Worm (Caenorhabditis elegans) whole organism, L2 larva: ENCODE results near the gene T05H10.4.

Experiments used
- C34F6.9 ChIP-seq: fragments of 150-350 bp; optimal IDR thresholded peaks from 2 replicates; lab custom pipeline; 2014; ENCODE audit warnings: missing biosample characterization, missing genetic modification characterization
- F13H6.1 ChIP-seq: sonication (generic microtip); optimal IDR thresholded peaks from 2 replicates; lab custom pipeline; 2016; ENCODE audit warnings: missing genetic modification characterization, missing compliant biosample characterization
- R02D3.7 ChIP-seq: fragments of 150-350 bp; optimal IDR thresholded peaks from 2 replicates; lab custom pipeline; 2014; ENCODE audit warnings: missing biosample characterization, missing genetic modification characterization
- Y55F3AM.14 ChIP-seq: fragments of 200-800 bp; sonication (Bioruptor generic); optimal IDR thresholded peaks from 2 replicates; lab custom pipeline; 2018; ENCODE audit warnings: mild to moderate bottlenecking, missing genetic modification characterization, missing compliant biosample characterization
- ZK546.5 ChIP-seq: sonication (generic microtip); optimal IDR thresholded peaks from 2 replicates; lab custom pipeline; 2017; ENCODE audit warnings: missing biosample characterization, missing genetic modification characterization
- ama-1 ChIP-seq: fragments of 150-350 bp; optimal IDR thresholded peaks from 2 replicates; lab custom pipeline; 2018; ENCODE audit warnings: inconsistent platforms
- blmp-1 ChIP-seq: sonication (generic microtip); optimal IDR thresholded peaks from 2 replicates; lab custom pipeline; 2017; ENCODE audit warnings: missing genetic modification characterization, mild to moderate bottlenecking, missing compliant biosample characterization, antibody characterized with exemption, moderate library complexity; ENCODE audit not compliant: insufficient read depth
- ceh-16 ChIP-seq: fragments of 150-350 bp; optimal IDR thresholded peaks from 2 replicates; lab custom pipeline; 2014; ENCODE audit warnings: missing biosample characterization, missing genetic modification characterization
- ceh-82 ChIP-seq: fragments of 150-350 bp; optimal IDR thresholded peaks from 2 replicates; lab custom pipeline; 2014; ENCODE audit warnings: missing biosample characterization, missing genetic modification characterization
- crh-2 ChIP-seq: sonication (generic microtip); optimal IDR thresholded peaks from 2 replicates; lab custom pipeline; 2017; ENCODE audit warnings: missing biosample characterization, missing genetic modification characterization
- dmd-4 ChIP-seq: sonication (generic microtip); optimal IDR thresholded peaks from 2 replicates; lab custom pipeline; 2017; ENCODE audit warnings: missing biosample characterization, missing genetic modification characterization
- egl-27 ChIP-seq: sonication (generic microtip); optimal IDR thresholded peaks from 3 replicates; lab custom pipeline; 2017; ENCODE audit warnings: missing biosample characterization, missing genetic modification reagents, missing genetic modification characterization
- elt-1 ChIP-seq: fragments of 150-350 bp; optimal IDR thresholded peaks from 2 replicates; lab custom pipeline; 2014; ENCODE audit warnings: missing biosample characterization, missing genetic modification characterization
- elt-3 ChIP-seq: sonication (generic microtip); optimal IDR thresholded peaks from 2 replicates; lab custom pipeline; 2017; ENCODE audit warnings: missing biosample characterization, missing genetic modification characterization
- fos-1 ChIP-seq: fragments of 150-350 bp; optimal IDR thresholded peaks from 2 replicates; lab custom pipeline; 2014; ENCODE audit warnings: missing biosample characterization, missing genetic modification characterization
- gmeb-1 ChIP-seq: fragments of 150-350 bp; optimal IDR thresholded peaks from 2 replicates; lab custom pipeline; 2014; ENCODE audit warnings: missing biosample characterization, missing genetic modification characterization
- lin-11 ChIP-seq: fragments of 150-350 bp; sonication (generic microtip); optimal IDR thresholded peaks from 2 replicates; lab custom pipeline; 2014; ENCODE audit warnings: missing biosample characterization, missing genetic modification characterization, inconsistent platforms, mixed read lengths
- lin-13 ChIP-seq: fragments of 150-350 bp; optimal IDR thresholded peaks from 2 replicates; lab custom pipeline; 2014; ENCODE audit warnings: missing biosample characterization, missing genetic modification reagents, missing genetic modification characterization
- lin-39 ChIP-seq: fragments of 150-350 bp; optimal IDR thresholded peaks from 2 replicates; lab custom pipeline; 2014; ENCODE audit warnings: missing biosample characterization, missing genetic modification reagents, missing genetic modification characterization
- lsy-2 ChIP-seq, 2 experiments: fragments of 150-350 bp in 1 of 2; sonication (generic microtip) in 1 of 2; optimal IDR thresholded peaks; 2 replicates each; lab custom pipeline; 2014 to 2017; ENCODE audit warnings: missing biosample characterization in 2 of 2, missing genetic modification characterization in 2 of 2
- mab-5 ChIP-seq: fragments of 150-350 bp; optimal IDR thresholded peaks from 2 replicates; lab custom pipeline; 2014; ENCODE audit warnings: missing biosample characterization, missing genetic modification characterization
- mbf-1 ChIP-seq: sonication (generic microtip); optimal IDR thresholded peaks from 2 replicates; lab custom pipeline; 2017; ENCODE audit warnings: missing biosample characterization, missing genetic modification characterization
- mdl-1 ChIP-seq, 2 experiments: fragments of 150-350 bp in 1 of 2; sonication (generic microtip) in 1 of 2; optimal IDR thresholded peaks; 2 replicates each; lab custom pipeline; 2017; ENCODE audit warnings: missing biosample characterization in 2 of 2, missing genetic modification characterization in 2 of 2
- nhr-10 ChIP-seq: sonication (generic microtip); optimal IDR thresholded peaks from 2 replicates; lab custom pipeline; 2017; ENCODE audit warnings: missing biosample characterization, missing genetic modification characterization
- nhr-11 ChIP-seq: fragments of 150-350 bp; optimal IDR thresholded peaks from 2 replicates; lab custom pipeline; 2014; ENCODE audit warnings: missing biosample characterization, missing genetic modification characterization
- nhr-12 ChIP-seq: fragments of 150-350 bp; optimal IDR thresholded peaks from 2 replicates; lab custom pipeline; 2014; ENCODE audit warnings: missing biosample characterization, missing genetic modification characterization
- nhr-129 ChIP-seq: fragments of 150-350 bp; optimal IDR thresholded peaks from 2 replicates; lab custom pipeline; 2014; ENCODE audit warnings: missing biosample characterization, missing genetic modification characterization
- nhr-21 ChIP-seq: fragments of 150-350 bp; optimal IDR thresholded peaks from 2 replicates; lab custom pipeline; 2014; ENCODE audit warnings: missing biosample characterization, missing genetic modification characterization
- nhr-237 ChIP-seq: fragments of 150-350 bp; optimal IDR thresholded peaks from 2 replicates; lab custom pipeline; 2014; ENCODE audit warnings: missing biosample characterization, missing genetic modification characterization
- nhr-25 ChIP-seq: fragments of 150-350 bp; sonication (generic microtip); optimal IDR thresholded peaks from 3 replicates; lab custom pipeline; 2014; ENCODE audit warnings: missing biosample characterization, missing genetic modification characterization
- nhr-6 ChIP-seq: fragments of 150-350 bp; optimal IDR thresholded peaks from 2 replicates; lab custom pipeline; 2014; ENCODE audit warnings: missing biosample characterization, missing genetic modification characterization
- nhr-77 ChIP-seq: fragments of 150-350 bp; optimal IDR thresholded peaks from 2 replicates; lab custom pipeline; 2014; ENCODE audit warnings: missing biosample characterization, missing genetic modification characterization
- peb-1 ChIP-seq: fragments of 150-350 bp; optimal IDR thresholded peaks from 2 replicates; lab custom pipeline; 2014; ENCODE audit warnings: missing biosample characterization, missing genetic modification characterization
- sem-4 ChIP-seq: fragments of 150-350 bp; optimal IDR thresholded peaks from 2 replicates; lab custom pipeline; 2014; ENCODE audit warnings: missing biosample characterization, missing genetic modification reagents, missing genetic modification characterization
- skn-1 ChIP-seq: sonication (generic microtip); optimal IDR thresholded peaks from 2 replicates; lab custom pipeline; 2017; ENCODE audit warnings: missing biosample characterization, missing genetic modification characterization
- sma-3 ChIP-seq: sonication (generic microtip); optimal IDR thresholded peaks from 2 replicates; lab custom pipeline; 2016; ENCODE audit warnings: missing genetic modification reagents, missing genetic modification characterization, missing compliant biosample characterization
- sma-9 ChIP-seq, 2 experiments: fragments of 150-350 bp in 1 of 2; sonication (generic microtip) in 1 of 2; optimal IDR thresholded peaks; 2 replicates each; lab custom pipeline; 2014 to 2016; ENCODE audit warnings: missing genetic modification characterization in 2 of 2, mild to moderate bottlenecking in 1 of 2, missing biosample characterization in 1 of 2, missing compliant biosample characterization in 1 of 2, missing genetic modification reagents in 1 of 2, moderate library complexity in 1 of 2
- snpc-4 ChIP-seq: fragments of 150-350 bp; optimal IDR thresholded peaks from 2 replicates; lab custom pipeline; 2014; ENCODE audit warnings: missing biosample characterization, missing genetic modification characterization
- unc-55 ChIP-seq: fragments of 150-350 bp; sonication (generic microtip); optimal IDR thresholded peaks from 3 replicates; lab custom pipeline; 2014; ENCODE audit warnings: missing biosample characterization, missing genetic modification reagents, missing genetic modification characterization
- unc-62 ChIP-seq: fragments of 150-350 bp; optimal IDR thresholded peaks from 2 replicates; lab custom pipeline; 2014; ENCODE audit warnings: missing biosample characterization, missing genetic modification reagents, missing genetic modification characterization
- zag-1 ChIP-seq: fragments of 150-350 bp; optimal IDR thresholded peaks from 2 replicates; lab custom pipeline; 2014; ENCODE audit warnings: missing biosample characterization, missing genetic modification characterization
- ztf-1 ChIP-seq: fragments of 200-800 bp; sonication (Bioruptor generic); conservative IDR thresholded peaks from 2 replicates; pipeline ENCODE4 v1.3.6; 2022; ENCODE audit warnings: missing genetic modification characterization, missing compliant biosample characterization
- ztf-11 ChIP-seq: sonication (generic microtip); optimal IDR thresholded peaks from 2 replicates; lab custom pipeline; 2017; ENCODE audit warnings: missing biosample characterization, missing genetic modification characterization

Gene T05H10.4

DNA sequence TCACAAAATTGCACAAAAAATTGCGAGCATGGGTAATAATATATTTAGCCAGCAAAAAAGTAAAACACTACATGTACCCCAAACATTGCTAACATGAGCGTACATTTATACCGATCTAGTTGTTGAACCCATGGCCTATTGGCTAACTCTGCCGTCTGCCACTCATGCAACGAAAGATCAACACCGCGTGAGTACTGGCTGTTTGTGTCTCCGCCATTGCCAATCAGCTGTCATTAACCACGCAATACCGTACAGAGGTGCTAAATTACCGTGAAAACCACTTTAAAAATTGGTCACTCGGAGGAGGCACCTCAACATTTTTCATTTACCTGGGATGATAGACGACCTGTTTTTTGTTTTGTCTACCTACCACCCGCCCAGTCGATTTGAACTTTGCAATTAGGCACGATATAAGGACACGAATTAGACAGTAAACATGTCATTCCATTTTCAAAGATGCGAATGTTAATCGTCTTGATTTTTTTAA lies 22.4 kb downstream of the T05H10.4 start, which contains the start of gene K02C4.2:
TSS of gene K02C4.2 (plus strand) at position 437 of the 487 bp plus-strand sequence.
- TF ChIP-seq ceh-16 (tag; lab: Kevin White, UChicago) (peak; percentile 57), nhr-25 (peak; percentile 73), nhr-77 (peak; percentile 16), lin-11 (tag; lab: Kevin White, UChicago) (peak; percentile 42), nhr-10 (tag; lab: Kevin White, UChicago) (no peak), zag-1 (tag; lab: Kevin White, UChicago) (peak; percentile 36), nhr-21 (tag; lab: Kevin White, UChicago) (peak; percentile 85), dmd-4 (tag; lab: Kevin White, UChicago) (no peak), ztf-1 (GFP tag; lab: Robert Waterston, UW) (no peak), Y55F3AM.14 (GFP tag; lab: Kevin White, UChicago) (peak; percentile 62), lin-13 (GFP tag; lab: Kevin White, UChicago) (peak; percentile 50), ZK546.5 (no peak), unc-62 (GFP tag; lab: Kevin White, UChicago) (no peak), mdl-1 (tag; optimal IDR thresholded peaks at IDR 0.05; lab: Kevin White, UChicago) (peak in 1 of 2 experiments; percentile 9), crh-2 (tag; lab: Kevin White, UChicago) (peak; percentile 80), sma-3 (peak; percentile 81), gmeb-1 (peak; percentile 74), blmp-1 (tag; lab: Kevin White, UChicago) (peak; percentile 36), F13H6.1 (tag; lab: Kevin White, UChicago) (peak; percentile 66), nhr-12 (no peak), nhr-237 (no peak), ceh-82 (no peak), snpc-4 (peak; percentile 42), ama-1 (no peak), elt-1 (tag; lab: Kevin White, UChicago) (no peak), sma-9 (GFP tag; optimal IDR thresholded peaks at IDR 0.05; lab: Kevin White, UChicago) (peak; percentile 78), sma-9 (tag; optimal IDR thresholded peaks at IDR 0.05; lab: Kevin White, UChicago) (no peak), unc-55 (GFP tag; lab: Kevin White, UChicago) (peak; percentile 45), R02D3.7 (tag; lab: Kevin White, UChicago) (no peak), nhr-6 (tag; lab: Kevin White, UChicago) (no peak), mab-5 (tag; lab: Kevin White, UChicago) (no peak), sem-4 (tag; lab: Kevin White, UChicago) (peak; percentile 69), lin-39 (tag; lab: Kevin White, UChicago) (no peak), skn-1 (tag; lab: Kevin White, UChicago) (no peak), C34F6.9 (tag; lab: Kevin White, UChicago) (peak; percentile 61), nhr-129 (peak; percentile 95), peb-1 (no peak), nhr-11 (peak; percentile 9), fos-1 (peak; percentile 90), egl-27 (no peak), lsy-2 (tag; optimal IDR thresholded peaks at IDR 0.05; lab: Kevin White, UChicago) (peak; percentile 12 to 73), elt-3 (no peak), mbf-1 (tag; lab: Kevin White, UChicago) (no peak), ztf-11 (tag; lab: Kevin White, UChicago) (no peak)

DNA sequence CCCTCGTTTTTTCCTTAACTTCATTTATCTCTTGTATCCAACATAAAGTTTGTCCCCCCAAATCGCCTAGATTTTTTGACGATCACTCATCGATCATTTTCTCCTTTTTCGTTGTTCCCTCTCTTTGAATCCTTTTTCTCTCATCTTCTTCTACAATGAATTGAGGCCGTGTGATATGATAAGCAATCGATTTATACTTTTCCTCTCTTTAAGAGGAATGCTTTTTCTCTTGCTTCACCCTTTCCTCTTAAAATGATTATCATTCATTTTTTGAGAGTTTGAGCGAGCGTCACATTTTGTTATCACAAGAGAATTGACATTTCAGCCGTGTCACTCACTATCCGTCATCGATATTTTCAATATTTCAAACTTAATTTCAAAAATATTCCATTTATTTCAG lies 25.1 kb downstream of the T05H10.4 start, which contains the start of gene K02C4.5:
TSS of gene K02C4.5 (plus strand) at position 395 of the 400 bp plus-strand sequence.
- peak; percentile 98 for TF ChIP-seq fos-1
- no peak for TF ChIP-seq snpc-4
- peak; percentile 48 for TF ChIP-seq crh-2 (tag; lab: Kevin White, UChicago)
- TF ChIP-seq skn-1 (tag; lab: Kevin White, UChicago), result peak; percentile 11
